Fruit fly (Drosophila melanogaster) whole organism, embryonic: Measurements from ENCODE around the gene gro.
A peak's percentile ranks its signal among the peaks of the same experiment; 100 is the strongest.

ENCODE experiments used
- CG10321 ChIP-seq: fragments of 200-800 bp; sonication (Bioruptor generic); IDR thresholded peaks from 2 replicates; pipeline ENCODE4 v1.3.6; 2022; ENCODE audit warnings: missing biosample characterization, missing genetic modification characterization
- CG11085 ChIP-seq: fragments of 200-800 bp; sonication (Bioruptor generic); IDR thresholded peaks from 2 replicates; pipeline ENCODE4 v1.3.6; 2022; ENCODE audit warnings: missing biosample characterization, missing genetic modification characterization
- CG12104 ChIP-seq: fragments of 200-800 bp; sonication (Bioruptor generic); optimal IDR thresholded peaks from 3 replicates; lab custom pipeline; 2016; ENCODE audit warnings: missing biosample characterization, missing genetic modification characterization
- CG12236 ChIP-seq: fragments of 200-800 bp; sonication (Bioruptor generic); optimal IDR thresholded peaks from 2 replicates; lab custom pipeline; 2016; ENCODE audit warnings: missing biosample characterization, missing genetic modification characterization
- CG14710 ChIP-seq: fragments of 200-800 bp; sonication (Bioruptor generic); optimal IDR thresholded peaks from 3 replicates; lab custom pipeline; 2019; ENCODE audit warnings: missing biosample characterization, mild to moderate bottlenecking, missing genetic modification characterization, moderate library complexity
- CG1529 ChIP-seq: fragments of 200-800 bp; sonication (Bioruptor generic); optimal IDR thresholded peaks from 3 replicates; lab custom pipeline; 2018; ENCODE audit warnings: missing biosample characterization, missing genetic modification characterization
- CG17328 ChIP-seq: fragments of 200-800 bp; sonication (Bioruptor generic); IDR thresholded peaks from 2 replicates; pipeline ENCODE4 v1.3.6; 2022; ENCODE audit warnings: missing biosample characterization, missing genetic modification characterization
- CG1832 ChIP-seq: fragments of 200-800 bp; sonication (Bioruptor generic); optimal IDR thresholded peaks from 2 replicates; lab custom pipeline; 2017; ENCODE audit warnings: missing biosample characterization, mild to moderate bottlenecking, missing genetic modification characterization, inconsistent platforms
- CG2889 ChIP-seq: fragments of 200-800 bp; sonication (Bioruptor generic); IDR thresholded peaks from 3 replicates; pipeline ENCODE4 v1.3.6; 2022; ENCODE audit warnings: missing biosample characterization, missing genetic modification characterization
- CG3065 ChIP-seq: fragments of 200-800 bp; sonication (Bioruptor generic); optimal IDR thresholded peaks from 2 replicates; lab custom pipeline; 2016; ENCODE audit warnings: missing biosample characterization, missing genetic modification characterization
- CG3281 ChIP-seq: fragments of 200-800 bp; sonication (Bioruptor generic); optimal IDR thresholded peaks from 3 replicates; lab custom pipeline; 2017; ENCODE audit warnings: missing biosample characterization, mild to moderate bottlenecking, missing genetic modification characterization
- CG3995 ChIP-seq: fragments of 200-800 bp; sonication (Bioruptor generic); optimal IDR thresholded peaks from 3 replicates; lab custom pipeline; 2016; ENCODE audit warnings: missing biosample characterization, missing genetic modification characterization
- CG4404 ChIP-seq: fragments of 200-800 bp; sonication (Bioruptor generic); IDR thresholded peaks from 2 replicates; pipeline ENCODE4 v1.3.6; 2022; ENCODE audit warnings: missing biosample characterization, missing genetic modification characterization
- CG4820 ChIP-seq: fragments of 200-800 bp; sonication (Bioruptor generic); optimal IDR thresholded peaks from 3 replicates; lab custom pipeline; 2016; ENCODE audit warnings: missing biosample characterization, missing genetic modification characterization
- CG5245 ChIP-seq: fragments of 200-800 bp; sonication (Bioruptor generic); optimal IDR thresholded peaks from 3 replicates; lab custom pipeline; 2016; ENCODE audit warnings: missing biosample characterization, missing genetic modification characterization
- CG6683 ChIP-seq: fragments of 200-800 bp; sonication (Bioruptor generic); optimal IDR thresholded peaks from 2 replicates; lab custom pipeline; 2017; ENCODE audit warnings: missing biosample characterization, mild to moderate bottlenecking, missing genetic modification characterization, missing genetic modification reagents
- CG7963 ChIP-seq: fragments of 200-800 bp; sonication (Bioruptor generic); IDR thresholded peaks from 3 replicates; pipeline ENCODE4 v1.3.6; 2022; ENCODE audit warnings: missing biosample characterization, missing genetic modification characterization; ENCODE audit not compliant: partially characterized antibody
- CTCF ChIP-seq: fragments of 200-800 bp; sonication (Bioruptor generic); optimal IDR thresholded peaks from 2 replicates; lab custom pipeline; 2017; ENCODE audit warnings: missing biosample characterization, mild to moderate bottlenecking, missing genetic modification characterization, moderate library complexity
- Camta ChIP-seq: fragments of 200-800 bp; sonication (Bioruptor generic); optimal IDR thresholded peaks from 2 replicates; lab custom pipeline; 2016; ENCODE audit warnings: missing biosample characterization, missing genetic modification characterization
- CkIIα-i1 ChIP-seq: fragments of 200-800 bp; sonication (Bioruptor generic); IDR thresholded peaks from 2 replicates; pipeline ENCODE4 v1.3.6; 2022; ENCODE audit warnings: missing biosample characterization, missing genetic modification characterization
- Dad ChIP-seq: fragments of 200-800 bp; sonication (Bioruptor generic); optimal IDR thresholded peaks from 3 replicates; lab custom pipeline; 2016; ENCODE audit warnings: missing biosample characterization, missing genetic modification characterization
- Doc2 ChIP-seq: fragments of 200-800 bp; sonication (Bioruptor generic); IDR thresholded peaks from 2 replicates; pipeline ENCODE4 v1.3.6; 2022; ENCODE audit warnings: missing biosample characterization, missing genetic modification characterization
- Eip74EF ChIP-seq, 2 experiments: fragments of 200-800 bp in 1 of 2; fragments of >200 bp in 1 of 2; sonication (Bioruptor generic) in 1 of 2; optimal IDR thresholded peaks; 2 replicates each; lab custom pipeline; 2017 to 2019; ENCODE audit warnings: missing biosample characterization in 2 of 2, missing genetic modification characterization in 2 of 2, mild to moderate bottlenecking in 1 of 2, moderate library complexity in 1 of 2
- H15 ChIP-seq: fragments of 200-800 bp; sonication (Bioruptor generic); IDR thresholded peaks from 3 replicates; pipeline ENCODE4 v1.3.6; 2022; ENCODE audit warnings: missing biosample characterization, missing genetic modification characterization
- Hsf ChIP-seq: fragments of 200-800 bp; sonication (Bioruptor generic); optimal IDR thresholded peaks from 3 replicates; lab custom pipeline; 2016; ENCODE audit warnings: missing biosample characterization, missing genetic modification characterization
- Oaz ChIP-seq: fragments of 200-800 bp; sonication (Bioruptor generic); IDR thresholded peaks from 2 replicates; pipeline ENCODE4 v1.3.6; 2022; ENCODE audit warnings: missing biosample characterization, missing genetic modification characterization
- Rfx ChIP-seq: fragments of 200-800 bp; sonication (Bioruptor generic); IDR thresholded peaks from 2 replicates; pipeline ENCODE4 v1.3.6; 2022; ENCODE audit warnings: missing biosample characterization, missing genetic modification characterization
- Rx ChIP-seq: fragments of 200-800 bp; sonication (Bioruptor generic); IDR thresholded peaks from 2 replicates; pipeline ENCODE4 v1.3.6; 2022; ENCODE audit warnings: missing biosample characterization, missing genetic modification characterization
- Scr ChIP-seq: fragments of 200-800 bp; sonication (Bioruptor generic); IDR thresholded peaks from 2 replicates; pipeline ENCODE4 v1.3.6; 2022; ENCODE audit warnings: missing biosample characterization, missing genetic modification characterization; ENCODE audit not compliant: partially characterized antibody
- Vsx1 ChIP-seq: fragments of 200-800 bp; sonication (Bioruptor generic); optimal IDR thresholded peaks from 2 replicates; lab custom pipeline; 2017; ENCODE audit warnings: missing biosample characterization, mild to moderate bottlenecking, missing genetic modification characterization, missing genetic modification reagents
- YL-1 ChIP-seq: fragments of 200-800 bp; sonication (Bioruptor generic); optimal IDR thresholded peaks from 3 replicates; lab custom pipeline; 2017; ENCODE audit warnings: missing biosample characterization, mild to moderate bottlenecking, missing genetic modification characterization
- chn ChIP-seq: fragments of 200-800 bp; sonication (Bioruptor generic); optimal IDR thresholded peaks from 2 replicates; lab custom pipeline; 2016; ENCODE audit warnings: missing biosample characterization, missing genetic modification characterization
- corto ChIP-seq: fragments of 200-800 bp; sonication (Bioruptor generic); optimal IDR thresholded peaks from 2 replicates; lab custom pipeline; 2016; ENCODE audit warnings: missing biosample characterization, mild to moderate bottlenecking, missing genetic modification characterization, moderate library complexity
- ems ChIP-seq: fragments of 200-800 bp; sonication (Bioruptor generic); optimal IDR thresholded peaks from 3 replicates; lab custom pipeline; 2016; ENCODE audit warnings: missing biosample characterization, missing genetic modification characterization
- ewg ChIP-seq: fragments of 200-800 bp; sonication (Bioruptor generic); optimal IDR thresholded peaks from 3 replicates; lab custom pipeline; 2017; ENCODE audit warnings: mild to moderate bottlenecking, missing biosample characterization, missing genetic modification reagents, missing genetic modification characterization
- exex ChIP-seq: fragments of 200-800 bp; sonication (Bioruptor generic); optimal IDR thresholded peaks from 4 replicates; lab custom pipeline; 2018; ENCODE audit warnings: missing biosample characterization, mild to moderate bottlenecking, missing genetic modification characterization, moderate library complexity
- fd3F ChIP-seq: fragments of 200-800 bp; sonication (Bioruptor generic); optimal IDR thresholded peaks from 2 replicates; lab custom pipeline; 2018; ENCODE audit warnings: missing biosample characterization, mild to moderate bottlenecking, missing genetic modification characterization, moderate library complexity
- fu2 ChIP-seq: fragments of 200-800 bp; sonication (Bioruptor generic); optimal IDR thresholded peaks from 2 replicates; lab custom pipeline; 2016; ENCODE audit warnings: missing biosample characterization, missing genetic modification characterization
- jigr1 ChIP-seq: fragments of 200-800 bp; sonication (Bioruptor generic); IDR thresholded peaks from 3 replicates; pipeline ENCODE4 v1.3.6; 2022; ENCODE audit warnings: missing biosample characterization, missing genetic modification characterization
- kay ChIP-seq: fragments of 200-800 bp; sonication (Bioruptor generic); optimal IDR thresholded peaks from 2 replicates; lab custom pipeline; 2016; ENCODE audit warnings: missing biosample characterization, missing genetic modification characterization
- knrl ChIP-seq: fragments of 200-800 bp; sonication (Bioruptor generic); IDR thresholded peaks from 3 replicates; pipeline ENCODE4 v1.3.6; 2022; ENCODE audit warnings: missing biosample characterization, missing genetic modification characterization; ENCODE audit not compliant: partially characterized antibody
- nerfin-1 ChIP-seq: fragments of 200-800 bp; sonication (Bioruptor generic); optimal IDR thresholded peaks from 3 replicates; lab custom pipeline; 2019; ENCODE audit warnings: missing biosample characterization, mild to moderate bottlenecking, missing genetic modification characterization, moderate library complexity
- org-1 ChIP-seq: fragments of 200-800 bp; sonication (Bioruptor generic); optimal IDR thresholded peaks from 2 replicates; lab custom pipeline; 2017; ENCODE audit warnings: missing biosample characterization, missing genetic modification characterization
- peb ChIP-seq: fragments of 200-800 bp; sonication (Bioruptor generic); IDR thresholded peaks from 2 replicates; pipeline ENCODE4 v1.3.6; 2022; ENCODE audit warnings: missing biosample characterization, missing genetic modification characterization
- rib ChIP-seq: fragments of 200-800 bp; sonication (Bioruptor generic); IDR thresholded peaks from 2 replicates; pipeline ENCODE4 v1.3.6; 2022; ENCODE audit warnings: missing biosample characterization, missing genetic modification characterization
- run ChIP-seq: fragments of 200-800 bp; sonication (Bioruptor generic); optimal IDR thresholded peaks from 3 replicates; lab custom pipeline; 2018; ENCODE audit warnings: missing biosample characterization, mild to moderate bottlenecking, missing genetic modification characterization
- sd ChIP-seq: fragments of 200-800 bp; sonication (Bioruptor generic); optimal IDR thresholded peaks from 3 replicates; lab custom pipeline; 2018; ENCODE audit warnings: missing biosample characterization, mild to moderate bottlenecking, missing genetic modification characterization, moderate library complexity
- tx ChIP-seq: fragments of 200-800 bp; sonication (Bioruptor generic); optimal IDR thresholded peaks from 2 replicates; lab custom pipeline; 2016; ENCODE audit warnings: missing biosample characterization, missing genetic modification characterization
- wor ChIP-seq: fragments of 200-800 bp; sonication (Bioruptor generic); IDR thresholded peaks from 2 replicates; pipeline ENCODE4 v1.3.6; 2022; ENCODE audit warnings: missing biosample characterization, missing genetic modification characterization
- zen2 ChIP-seq: fragments of 200-800 bp; sonication (Bioruptor generic); IDR thresholded peaks from 3 replicates; pipeline ENCODE4 v1.3.6; 2022; ENCODE audit warnings: missing biosample characterization, missing genetic modification characterization; ENCODE audit not compliant: partially characterized antibody

gro gene

dm6 chr3R:26008892-26009539 lies 32.5 kb upstream of the gro start (continued):
- TF ChIP-seq Scr (GFP tag; lab: Robert Waterston, UW) (no peak), Rfx (peak; percentile 90), Eip74EF (GFP tag; optimal IDR thresholded peaks at IDR 0.05; lab: Kevin White, UChicago) (peak in 1 of 2 experiments; percentile 90), CG3995 (GFP tag; lab: Kevin White, UChicago) (peak; percentile 29), chn (GFP tag; lab: Kevin White, UChicago) (peak; percentile 89), H15 (peak; percentile 85), CTCF (GFP tag; lab: Kevin White, UChicago) (peak; percentile 48), Rx (GFP tag; lab: Robert Waterston, UW) (peak; percentile 73), CG3281 (GFP tag; lab: Kevin White, UChicago) (peak; percentile 86), peb (GFP tag; lab: Robert Waterston, UW) (peak; percentile 75), CG7963 (GFP tag; lab: Robert Waterston, UW) (no peak), corto (GFP tag; lab: Kevin White, UChicago) (peak; percentile 92), tx (peak; percentile 87), CG11085 (GFP tag; lab: Robert Waterston, UW) (peak; percentile 53; the same call in 1 of the 2 replicates), fu2 (peak; percentile 67), CG1832 (GFP tag; lab: Kevin White, UChicago) (no peak), Oaz (GFP tag; lab: Robert Waterston, UW) (peak; percentile 69), CG4404 (peak; percentile 72; the same call in 1 of the 2 replicates), org-1 (GFP tag; lab: Kevin White, UChicago) (peak; percentile 77), zen2 (GFP tag; lab: Robert Waterston, UW) (no peak), CG17328 (GFP tag; lab: Robert Waterston, UW) (peak; percentile 85), nerfin-1 (tag; lab: Kevin White, UChicago) (peak; percentile 85), sd (peak; percentile 83), CG6683 (GFP tag; lab: Kevin White, UChicago) (peak; percentile 56), CG3065 (GFP tag; lab: Kevin White, UChicago) (peak; percentile 66), ewg (GFP tag; lab: Kevin White, UChicago) (peak; percentile 80), CG1529 (GFP tag; lab: Kevin White, UChicago) (peak; percentile 80), Camta (peak; percentile 90), ems (peak; percentile 86), Dad (peak; percentile 82), YL-1 (GFP tag; lab: Kevin White, UChicago) (no peak), CG10321 (GFP tag; lab: Robert Waterston, UW) (peak; percentile 52), CG14710 (tag; lab: Kevin White, UChicago) (peak; percentile 88), Doc2 (GFP tag; lab: Robert Waterston, UW) (0 out of 2 replicates have a peak, but pooled peaks have one; percentile 29), jigr1 (GFP tag; lab: Robert Waterston, UW) (peak; percentile 63; the same call in 1 of the 3 replicates), rib (GFP tag; lab: Robert Waterston, UW) (no peak), CG12236 (peak; percentile 66), CG12104 (GFP tag; lab: Kevin White, UChicago) (peak; percentile 76), CG4820 (peak; percentile 81), wor (GFP tag; lab: Robert Waterston, UW) (peak; percentile 73), Hsf (GFP tag; lab: Kevin White, UChicago) (peak; percentile 91), knrl (GFP tag; lab: Robert Waterston, UW) (no peak), run (peak; percentile 70), CG2889 (peak; percentile 44; the same call in 1 of the 3 replicates), fd3F (GFP tag; lab: Kevin White, UChicago) (peak; percentile 76), CkIIα-i1 (GFP tag; lab: Robert Waterston, UW) (no peak), CG5245 (GFP tag; lab: Kevin White, UChicago) (peak; percentile 86), kay (GFP tag; lab: Kevin White, UChicago) (peak; percentile 82), Vsx1 (GFP tag; lab: Kevin White, UChicago) (peak; percentile 76), exex (peak; percentile 17)
